Fruit fly (Drosophila melanogaster): ENCODE results near the gene zfh1.
A peak's percentile ranks its signal among the peaks of the same experiment; 100 is the strongest.

The zfh1 gene

DNA sequence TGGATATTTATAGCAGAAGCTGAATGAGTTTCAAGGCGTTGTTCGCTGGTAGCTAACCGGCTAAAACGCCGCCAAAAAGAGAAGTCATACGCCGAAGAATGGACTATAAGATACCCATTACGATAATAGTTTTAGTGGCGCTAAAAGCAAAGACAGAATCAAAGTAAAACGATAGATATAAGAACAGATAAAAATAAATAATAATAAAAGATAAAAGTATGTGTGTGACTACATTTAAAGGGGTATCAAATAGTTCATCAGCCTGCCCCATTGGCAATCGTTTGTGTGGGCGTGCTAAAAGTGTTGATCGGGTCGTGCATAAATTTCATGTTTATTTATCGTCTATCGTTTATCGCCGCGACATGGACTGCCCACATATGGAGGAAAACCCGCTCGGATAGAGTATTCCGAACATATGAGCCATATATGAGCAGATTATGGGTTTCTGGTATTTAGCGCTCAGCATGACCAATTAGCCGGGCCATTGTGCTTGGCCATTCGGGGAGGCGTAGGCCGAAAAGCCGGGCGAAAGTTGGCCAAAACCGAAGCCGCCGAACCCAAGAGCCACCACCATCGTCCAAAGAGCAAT is 31.7 kb downstream of the zfh1 start (continued):
- peak; percentile 24; the same call in 1 of the 2 replicates for TF ChIP-seq ham (GFP tag; IDR thresholded peaks at IDR 0.05)
- TF ChIP-seq dimm (GFP tag; IDR thresholded peaks at IDR 0.05) = no peak
- TF ChIP-seq z (GFP tag; IDR thresholded peaks at IDR 0.05) = no peak
- TF ChIP-seq Ets65A (GFP tag) = peak; percentile 89
- TF ChIP-seq usp (GFP tag; optimal IDR thresholded peaks at IDR 0.05) = no peak
- TF ChIP-seq toy (GFP tag; IDR thresholded peaks at IDR 0.05) = no peak; the same call in 1 of the 2 replicates
- TF ChIP-seq prd (optimal IDR thresholded peaks at IDR 0.05) = no peak
- TF ChIP-seq prd (GFP tag; IDR thresholded peaks at IDR 0.05) = peak; percentile 79
- no peak for TF ChIP-seq Sry-β (GFP tag; optimal IDR thresholded peaks at IDR 0.05)
- TF ChIP-seq gce (GFP tag; IDR thresholded peaks at IDR 0.05) = peak; percentile 49; the same call in 1 of the 3 replicates
- TF ChIP-seq CG10366 (GFP tag; IDR thresholded peaks at IDR 0.05) = peak; percentile 67
- peak; percentile 50 for TF ChIP-seq CG12942 (GFP tag; optimal IDR thresholded peaks at IDR 0.05)
- no peak for TF ChIP-seq her (GFP tag; optimal IDR thresholded peaks at IDR 0.05)
- peak; percentile 20 for TF ChIP-seq CG18476 (GFP tag; optimal IDR thresholded peaks at IDR 0.05)
- TF ChIP-seq Jarid2 (GFP tag; optimal IDR thresholded peaks at IDR 0.05) = peak; percentile 8
- no peak for TF ChIP-seq CG8944 (GFP tag; optimal IDR thresholded peaks at IDR 0.05)
- TF ChIP-seq pho (GFP tag; optimal IDR thresholded peaks at IDR 0.05) = peak; percentile 5
- no peak for TF ChIP-seq psq (GFP tag; optimal IDR thresholded peaks at IDR 0.05)
- TF ChIP-seq CG12391 (tag; optimal IDR thresholded peaks at IDR 0.05) = peak; percentile 66
- peak; percentile 79 for TF ChIP-seq sr (GFP tag; IDR thresholded peaks at IDR 0.05)
- peak; percentile 49; the same call in 1 of the 2 replicates for TF ChIP-seq Oaz (GFP tag; IDR thresholded peaks at IDR 0.05)
- no peak for TF ChIP-seq Tbp (GFP tag; optimal IDR thresholded peaks at IDR 0.05)
- TF ChIP-seq dmrt99B (tag; optimal IDR thresholded peaks at IDR 0.05) = peak; percentile 82
- TF ChIP-seq CG10147 (GFP tag; optimal IDR thresholded peaks at IDR 0.05) = peak; percentile 75
- no peak for TF ChIP-seq Camta (GFP tag; optimal IDR thresholded peaks at IDR 0.05)
- no peak for TF ChIP-seq corto (GFP tag; optimal IDR thresholded peaks at IDR 0.05)
- peak; percentile 31 for TF ChIP-seq CG2875 (GFP tag; optimal IDR thresholded peaks at IDR 0.05)
- 0 out of 4 replicates have a peak, but pooled peaks have one; percentile 24 for TF ChIP-seq chinmo (GFP tag; IDR thresholded peaks at IDR 0.05; ENCODE audit: partially characterized antibody)
- peak; percentile 35 for TF ChIP-seq CG5245 (GFP tag; optimal IDR thresholded peaks at IDR 0.05)
- no peak for TF ChIP-seq ash1 (GFP tag; optimal IDR thresholded peaks at IDR 0.05)
- TF ChIP-seq aop (GFP tag; IDR thresholded peaks at IDR 0.05) = no peak
- TF ChIP-seq Opbp (GFP tag; IDR thresholded peaks at IDR 0.05; ENCODE audit: partially characterized antibody) = no peak
- TF ChIP-seq GATAe (GFP tag; conservative IDR thresholded peaks at IDR 0.05) = no peak
- peak; percentile 55 for TF ChIP-seq zen (tag; optimal IDR thresholded peaks at IDR 0.05)
- no peak for TF ChIP-seq CG15073 (GFP tag; optimal IDR thresholded peaks at IDR 0.05)
- no peak for TF ChIP-seq trh (GFP tag; optimal IDR thresholded peaks at IDR 0.05)
- no peak for TF ChIP-seq ato (GFP tag; IDR thresholded peaks at IDR 0.05; ENCODE audit: partially characterized antibody)
- TF ChIP-seq Hey (tag; optimal IDR thresholded peaks at IDR 0.05) = no peak
- peak; percentile 34 for TF ChIP-seq chn (GFP tag; optimal IDR thresholded peaks at IDR 0.05)
- no peak for TF ChIP-seq CG6272 (GFP tag; IDR thresholded peaks at IDR 0.05)
- peak; percentile 67 for TF ChIP-seq CG14050 (GFP tag; IDR thresholded peaks at IDR 0.05)
- peak; percentile 45 for TF ChIP-seq CG9437 (GFP tag; optimal IDR thresholded peaks at IDR 0.05)
- no peak for TF ChIP-seq Nf-YB (GFP tag; optimal IDR thresholded peaks at IDR 0.05)
- peak; percentile 57 for TF ChIP-seq Scr (GFP tag; IDR thresholded peaks at IDR 0.05; ENCODE audit: partially characterized antibody)
- TF ChIP-seq org-1 (GFP tag; optimal IDR thresholded peaks at IDR 0.05) = peak; percentile 51
- no peak for TF ChIP-seq Hmx (GFP tag; optimal IDR thresholded peaks at IDR 0.05)
- peak; percentile 34 for TF ChIP-seq trem (tag; optimal IDR thresholded peaks at IDR 0.05)
- TF ChIP-seq dysf (GFP tag; IDR thresholded peaks at IDR 0.05) = peak; percentile 90
- no peak for TF ChIP-seq Lim3 (GFP tag; IDR thresholded peaks at IDR 0.05)
- no peak for TF ChIP-seq tio (GFP tag; optimal IDR thresholded peaks at IDR 0.05)
- no peak for TF ChIP-seq Stat92E (GFP tag; optimal IDR thresholded peaks at IDR 0.05)
